Fruit fly (Drosophila melanogaster): ENCODE results near the gene D19A.

Gene D19A

DNA sequence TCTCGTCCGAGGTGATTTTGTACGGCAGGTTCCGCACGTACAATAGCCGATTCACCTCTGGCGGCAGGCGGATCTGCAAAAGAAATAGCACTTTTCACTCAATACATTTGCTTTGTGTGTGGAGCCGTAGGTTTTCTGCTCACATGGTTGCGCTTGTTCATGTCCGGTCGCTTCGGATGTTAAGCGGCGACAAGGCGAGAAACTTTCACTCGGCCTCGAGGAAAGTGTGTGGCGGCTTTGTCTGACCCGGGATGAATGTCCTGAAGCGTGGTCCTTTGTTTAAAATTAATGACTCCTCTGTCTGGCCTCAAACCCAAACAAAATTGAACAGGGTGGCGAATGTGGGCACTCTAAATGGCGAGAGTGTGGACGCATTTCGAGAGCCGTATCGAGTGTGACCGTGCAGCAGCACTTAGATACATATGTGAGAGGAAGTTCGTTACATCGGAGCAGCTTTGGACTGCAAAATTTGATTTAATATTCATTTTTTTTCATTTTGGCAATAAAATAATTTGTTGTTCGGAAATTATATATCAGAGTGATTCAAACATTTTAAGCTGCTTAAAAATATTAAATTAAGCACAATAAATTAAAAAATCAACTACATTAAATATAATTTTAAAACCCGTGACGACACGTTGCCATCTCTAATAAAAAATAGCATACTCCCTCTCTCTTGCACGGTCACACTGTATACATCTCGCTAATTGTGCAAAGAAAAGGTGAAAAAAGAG is 4.1 kb upstream of the D19A start, which contains the start of the genes Sf3b6 and Tnpo (continued):
- TF ChIP-seq Vsx1 (GFP tag; optimal IDR thresholded peaks at IDR 0.05) (no peak), CG3995 (GFP tag; optimal IDR thresholded peaks at IDR 0.05) (peak; percentile 91), CG6791 (GFP tag; IDR thresholded peaks at IDR 0.05; ENCODE audit: partially characterized antibody) (peak; percentile 43; the same call in 1 of the 3 replicates), pfk (GFP tag; optimal IDR thresholded peaks at IDR 0.05) (peak; percentile 8), D19A (tag; optimal IDR thresholded peaks at IDR 0.05) (no peak), CG6854 (GFP tag; optimal IDR thresholded peaks at IDR 0.05) (no peak), chinmo (GFP tag; IDR thresholded peaks at IDR 0.05; ENCODE audit: partially characterized antibody) (no peak), CG7357 (GFP tag; IDR thresholded peaks at IDR 0.05) (peak; percentile 82), CG3281 (GFP tag; optimal IDR thresholded peaks at IDR 0.05) (no peak), CG7372 (GFP tag; IDR thresholded peaks at IDR 0.05) (peak; percentile 80), fd96Cb (tag; optimal IDR thresholded peaks at IDR 0.05) (peak; percentile 72), CG4282 (GFP tag; optimal IDR thresholded peaks at IDR 0.05) (peak; percentile 34), amos (GFP tag; IDR thresholded peaks at IDR 0.05; ENCODE audit: partially characterized antibody) (peak; percentile 56), pros (GFP tag; optimal IDR thresholded peaks at IDR 0.05) (no peak), sim (GFP tag; IDR thresholded peaks at IDR 0.05) (peak; percentile 38; the same call in 1 of the 2 replicates), CG1832 (GFP tag; optimal IDR thresholded peaks at IDR 0.05) (no peak), CG11723 (GFP tag; optimal IDR thresholded peaks at IDR 0.05) (no peak), scrt (GFP tag; optimal IDR thresholded peaks at IDR 0.05) (peak; percentile 65), Kr (GFP tag; optimal IDR thresholded peaks at IDR 0.05) (no peak), esg (GFP tag; conservative IDR thresholded peaks at IDR 0.05) (peak; percentile 86), ci (GFP tag; IDR thresholded peaks at IDR 0.05) (peak; percentile 73; the same call in 2 of the 3 replicates), Scr (GFP tag; IDR thresholded peaks at IDR 0.05; ENCODE audit: partially characterized antibody) (peak; percentile 74), jing (GFP tag; optimal IDR thresholded peaks at IDR 0.05) (no peak), ewg (GFP tag; optimal IDR thresholded peaks at IDR 0.05) (no peak), Ets65A (GFP tag) (peak; percentile 96), chm (GFP tag; IDR thresholded peaks at IDR 0.05) (peak; percentile 56; the same call in 1 of the 2 replicates), Sox102F (GFP tag; optimal IDR thresholded peaks at IDR 0.05) (no peak), h (optimal IDR thresholded peaks at IDR 0.05) (no peak), oc (tag; optimal IDR thresholded peaks at IDR 0.05) (no peak), repo (GFP tag; optimal IDR thresholded peaks at IDR 0.05) (no peak), CG4617 (GFP tag; optimal IDR thresholded peaks at IDR 0.05; ENCODE audit: borderline replicate concordance) (peak; percentile 77), CG2129 (GFP tag; IDR thresholded peaks at IDR 0.05; ENCODE audit: partially characterized antibody) (peak; percentile 52), tin (GFP tag; optimal IDR thresholded peaks at IDR 0.05) (peak; percentile 80), lab (GFP tag; optimal IDR thresholded peaks at IDR 0.05) (no peak), CG12236 (GFP tag; optimal IDR thresholded peaks at IDR 0.05) (peak; percentile 33), ATbp (GFP tag; optimal IDR thresholded peaks at IDR 0.05) (no peak), Camta (GFP tag; optimal IDR thresholded peaks at IDR 0.05) (peak; percentile 69), mld (GFP tag; IDR thresholded peaks at IDR 0.05; ENCODE audit: partially characterized antibody) (0 out of 3 replicates have a peak, but pooled peaks have one; percentile 12), hkb (optimal IDR thresholded peaks at IDR 0.05) (no peak), hkb (GFP tag; IDR thresholded peaks at IDR 0.05) (peak; percentile 72), slou (GFP tag; optimal IDR thresholded peaks at IDR 0.05) (peak; percentile 82), Blimp-1 (GFP tag; optimal IDR thresholded peaks at IDR 0.05) (no peak), tio (GFP tag; optimal IDR thresholded peaks at IDR 0.05) (peak; percentile 84), HLH4C (GFP tag; IDR thresholded peaks at IDR 0.05; ENCODE audit: partially characterized antibody) (peak; percentile 62; the same call in 2 of the 3 replicates), CG6272 (GFP tag; IDR thresholded peaks at IDR 0.05) (peak; percentile 88), CG13775 (GFP tag; optimal IDR thresholded peaks at IDR 0.05) (peak; percentile 92), Chrac-16 (GFP tag; optimal IDR thresholded peaks at IDR 0.05) (peak; percentile 86), CG33557 (GFP tag; optimal IDR thresholded peaks at IDR 0.05) (peak; percentile 83)
